Fruit fly (Drosophila melanogaster) whole organism, embryonic: ENCODE data around the gene CG3984.
A peak's percentile ranks its signal among the peaks of the same experiment; 100 is the strongest.

ENCODE experiments used
- Adf1 ChIP-seq: fragments of 200-800 bp; sonication (Bioruptor generic); IDR thresholded peaks from 2 replicates; pipeline ENCODE4 v1.3.6; 2022; ENCODE audit warnings: missing biosample characterization, missing genetic modification characterization
- BtbVII ChIP-seq: fragments of 200-800 bp; sonication (Bioruptor generic); optimal IDR thresholded peaks from 3 replicates; lab custom pipeline; 2017; ENCODE audit warnings: missing biosample characterization, mild to moderate bottlenecking, missing genetic modification characterization
- CG10274 ChIP-seq: fragments of 200-800 bp; sonication (Bioruptor generic); optimal IDR thresholded peaks from 3 replicates; lab custom pipeline; 2017; ENCODE audit warnings: missing biosample characterization, mild to moderate bottlenecking, missing genetic modification characterization
- CG3065 ChIP-seq: fragments of 200-800 bp; sonication (Bioruptor generic); optimal IDR thresholded peaks from 2 replicates; lab custom pipeline; 2016; ENCODE audit warnings: missing biosample characterization, missing genetic modification characterization
- CG4328 ChIP-seq: fragments of 200-800 bp; sonication (Bioruptor generic); optimal IDR thresholded peaks from 3 replicates; lab custom pipeline; 2017; ENCODE audit warnings: missing biosample characterization, missing genetic modification reagents, missing genetic modification characterization
- CG7271 ChIP-seq: fragments of 200-800 bp; sonication (Bioruptor generic); optimal IDR thresholded peaks from 2 replicates; lab custom pipeline; 2018; ENCODE audit warnings: missing biosample characterization, mild to moderate bottlenecking, missing genetic modification characterization, moderate library complexity
- CG9215 ChIP-seq: fragments of 200-800 bp; sonication (Bioruptor generic); IDR thresholded peaks from 2 replicates; pipeline ENCODE4 v1.3.6; 2022; ENCODE audit warnings: missing biosample characterization, missing genetic modification characterization
- CG9727 ChIP-seq: fragments of 200-800 bp; sonication (Bioruptor generic); optimal IDR thresholded peaks from 3 replicates; lab custom pipeline; 2017; ENCODE audit warnings: missing biosample characterization, mild to moderate bottlenecking, missing genetic modification characterization
- Myb ChIP-seq: fragments of 200-800 bp; sonication (Bioruptor generic); optimal IDR thresholded peaks from 2 replicates; lab custom pipeline; 2016; ENCODE audit warnings: missing biosample characterization, missing genetic modification characterization
- Ravus ChIP-seq: fragments of 200-800 bp; sonication (Bioruptor generic); IDR thresholded peaks from 2 replicates; pipeline ENCODE4 v1.3.6; 2022; ENCODE audit warnings: missing biosample characterization, missing genetic modification characterization
- gt ChIP-seq: fragments of 200-800 bp; sonication (Bioruptor generic); IDR thresholded peaks from 2 replicates; pipeline ENCODE4 v1.3.6; 2022; ENCODE audit warnings: missing biosample characterization, missing genetic modification characterization
- luna ChIP-seq: fragments of 200-800 bp; sonication (Bioruptor generic); optimal IDR thresholded peaks from 2 replicates; lab custom pipeline; 2016; ENCODE audit warnings: missing biosample characterization, missing genetic modification characterization
- wek ChIP-seq: fragments of 200-800 bp; sonication (Bioruptor generic); optimal IDR thresholded peaks from 3 replicates; lab custom pipeline; 2018; ENCODE audit warnings: missing biosample characterization, mild to moderate bottlenecking, missing genetic modification characterization, moderate library complexity

DNA sequence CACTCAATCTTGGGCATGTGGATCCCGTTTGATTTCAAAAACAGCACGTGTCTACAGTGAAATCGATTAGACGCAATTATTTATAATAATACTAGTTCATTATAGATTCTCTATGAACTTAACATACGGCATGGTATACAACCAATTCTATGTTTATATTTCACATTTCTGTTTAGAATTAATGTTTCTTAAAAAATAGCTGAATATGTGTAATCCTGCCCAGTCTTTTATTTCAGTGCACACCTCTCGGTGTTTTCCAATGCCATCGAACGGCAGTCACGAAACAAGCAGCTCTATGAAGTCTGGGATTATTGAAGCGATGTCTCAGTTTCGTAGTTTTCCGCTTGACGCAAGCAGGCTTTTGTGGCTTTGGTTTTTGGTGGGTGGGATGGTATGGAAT, 19.2 kb upstream of the CG3984 start:
- TF ChIP-seq BtbVII (GFP tag; lab: Kevin White, UChicago): peak; percentile 41
- no peak for TF ChIP-seq Adf1 (GFP tag; lab: Robert Waterston, UW)
- TF ChIP-seq Ravus (GFP tag; lab: Robert Waterston, UW): no peak
- no peak for TF ChIP-seq gt (GFP tag; lab: Robert Waterston, UW)
- no peak for TF ChIP-seq CG10274 (GFP tag; lab: Kevin White, UChicago)
- no peak for TF ChIP-seq CG9215 (GFP tag; lab: Robert Waterston, UW)
- TF ChIP-seq CG7271 (tag; lab: Kevin White, UChicago): no peak
- no peak for TF ChIP-seq luna (GFP tag; lab: Kevin White, UChicago)
- TF ChIP-seq wek: no peak
- TF ChIP-seq CG3065: no peak
- no peak for TF ChIP-seq CG4328 (GFP tag; lab: Kevin White, UChicago)
- TF ChIP-seq Myb: no peak
- no peak for TF ChIP-seq CG9727 (GFP tag; lab: Kevin White, UChicago)
